Worm (Caenorhabditis elegans): ENCODE results near the gene T04C12.11.

- TF ChIP-seq ztf-11 (tag; optimal IDR thresholded peaks at IDR 0.05) (no peak), hlh-30 (tag; optimal IDR thresholded peaks at IDR 0.05; ENCODE audit: insufficient read depth) (no peak), skn-1 (tag; optimal IDR thresholded peaks at IDR 0.05) (no peak), lin-39 (tag; optimal IDR thresholded peaks at IDR 0.05) (no peak), pha-4 (GFP tag; IDR thresholded peaks at IDR 0.05) (no peak), pha-4 (tag; optimal IDR thresholded peaks at IDR 0.05) (no peak), T20F7.1 (GFP tag; optimal IDR thresholded peaks at IDR 0.05) (no peak)
Observed at ce11 chrV:11078874-11079273, 18.8 kb upstream of the T04C12.11 start.

All from whole organism, L4 larva.